Worm (Caenorhabditis elegans) whole organism, late embryonic: Measurements from ENCODE around the gene Y77E11A.12.

Source experiments
- F13H6.1 ChIP-seq: sonication (generic microtip); optimal IDR thresholded peaks from 2 replicates; lab custom pipeline; 2016; ENCODE audit warnings: missing genetic modification characterization, missing compliant biosample characterization
- K09A11.1 ChIP-seq: sonication (generic microtip); optimal IDR thresholded peaks from 2 replicates; lab custom pipeline; 2017; ENCODE audit warnings: antibody characterized with exemption, mild to moderate bottlenecking, missing genetic modification characterization, missing compliant biosample characterization; ENCODE audit not compliant: insufficient read depth
- Y22D7AL.16 ChIP-seq: sonication (generic microtip); optimal IDR thresholded peaks from 2 replicates; lab custom pipeline; 2016; ENCODE audit warnings: missing genetic modification characterization, missing compliant biosample characterization
- ceh-18 ChIP-seq: sonication (generic microtip); optimal IDR thresholded peaks from 2 replicates; lab custom pipeline; 2016; ENCODE audit warnings: missing genetic modification characterization, missing compliant biosample characterization
- ceh-22 ChIP-seq: sonication (generic microtip); optimal IDR thresholded peaks from 2 replicates; lab custom pipeline; 2017; ENCODE audit warnings: missing biosample characterization, missing genetic modification characterization
- ceh-30 ChIP-seq: fragments of 150-350 bp; optimal IDR thresholded peaks from 2 replicates; lab custom pipeline; 2014; ENCODE audit warnings: missing biosample characterization, missing genetic modification characterization
- ceh-6 ChIP-seq: fragments of 200-800 bp; sonication (Bioruptor generic); optimal IDR thresholded peaks from 2 replicates; lab custom pipeline; 2018; ENCODE audit warnings: mild to moderate bottlenecking, missing genetic modification characterization, missing compliant biosample characterization
- ceh-9 ChIP-seq: sonication (generic microtip); optimal IDR thresholded peaks from 2 replicates; lab custom pipeline; 2016; ENCODE audit warnings: mild to moderate bottlenecking, missing genetic modification characterization, inconsistent platforms, missing compliant biosample characterization
- dmd-4 ChIP-seq: sonication (generic microtip); optimal IDR thresholded peaks from 2 replicates; lab custom pipeline; 2016; ENCODE audit warnings: borderline replicate concordance, missing genetic modification characterization, missing compliant biosample characterization
- dve-1 ChIP-seq: sonication (generic microtip); optimal IDR thresholded peaks from 2 replicates; lab custom pipeline; 2017; ENCODE audit warnings: antibody characterized with exemption, mild to moderate bottlenecking, missing genetic modification characterization, missing compliant biosample characterization
- elt-2 ChIP-seq: sonication (generic microtip); optimal IDR thresholded peaks from 2 replicates; lab custom pipeline; 2016; ENCODE audit warnings: missing genetic modification reagents, missing genetic modification characterization, missing compliant biosample characterization
- elt-4 ChIP-seq: sonication (generic microtip); optimal IDR thresholded peaks from 2 replicates; lab custom pipeline; 2016; ENCODE audit warnings: missing genetic modification characterization, missing compliant biosample characterization
- fax-1 ChIP-seq: sonication (generic microtip); optimal IDR thresholded peaks from 2 replicates; lab custom pipeline; 2016; ENCODE audit warnings: missing genotype, missing genetic modification characterization, missing compliant biosample characterization
- fkh-10 ChIP-seq: fragments of 150-350 bp; optimal IDR thresholded peaks from 2 replicates; lab custom pipeline; 2014; ENCODE audit warnings: missing biosample characterization, missing genetic modification reagents, missing genetic modification characterization
- fkh-6 ChIP-seq: sonication (generic microtip); optimal IDR thresholded peaks from 2 replicates; lab custom pipeline; 2016; ENCODE audit warnings: missing genetic modification characterization, missing compliant biosample characterization
- hlh-13 ChIP-seq: fragments of 200-800 bp; sonication (Bioruptor generic); optimal IDR thresholded peaks from 2 replicates; lab custom pipeline; 2018; ENCODE audit warnings: mild to moderate bottlenecking, missing genetic modification characterization, missing compliant biosample characterization
- hlh-15 ChIP-seq: sonication (generic microtip); optimal IDR thresholded peaks from 2 replicates; lab custom pipeline; 2016; ENCODE audit warnings: missing genetic modification characterization, missing compliant biosample characterization
- hlh-6 ChIP-seq: sonication (generic microtip); optimal IDR thresholded peaks from 2 replicates; lab custom pipeline; 2016; ENCODE audit warnings: missing genotype, missing genetic modification characterization, missing compliant biosample characterization
- hlh-8 ChIP-seq: sonication (generic microtip); optimal IDR thresholded peaks from 2 replicates; lab custom pipeline; 2016; ENCODE audit warnings: missing genotype, missing genetic modification characterization, missing compliant biosample characterization
- madf-2 ChIP-seq: sonication (generic microtip); optimal IDR thresholded peaks from 2 replicates; lab custom pipeline; 2017; ENCODE audit warnings: missing genetic modification characterization, missing compliant biosample characterization
- mec-3 ChIP-seq: sonication (generic microtip); optimal IDR thresholded peaks from 2 replicates; lab custom pipeline; 2016; ENCODE audit warnings: borderline replicate concordance, missing genetic modification characterization, missing compliant biosample characterization
- npax-4 ChIP-seq: sonication (generic microtip); optimal IDR thresholded peaks from 2 replicates; lab custom pipeline; 2016; ENCODE audit warnings: missing genetic modification characterization, missing compliant biosample characterization
- pag-3 ChIP-seq: sonication (generic microtip); optimal IDR thresholded peaks from 2 replicates; lab custom pipeline; 2016; ENCODE audit warnings: missing compliant biosample characterization, missing genetic modification characterization, borderline replicate concordance
- pat-9 ChIP-seq: fragments of 200-800 bp; sonication (Bioruptor generic); optimal IDR thresholded peaks from 2 replicates; lab custom pipeline; 2018; ENCODE audit warnings: mild to moderate bottlenecking, missing genetic modification characterization, moderate library complexity, missing compliant biosample characterization
- pax-1 ChIP-seq: fragments of 150-350 bp; optimal IDR thresholded peaks from 2 replicates; lab custom pipeline; 2014; ENCODE audit warnings: missing biosample characterization, missing genetic modification characterization
- pqm-1 ChIP-seq: sonication (generic microtip); optimal IDR thresholded peaks from 2 replicates; lab custom pipeline; 2016; ENCODE audit warnings: missing genetic modification characterization, missing compliant biosample characterization
- ref-2 ChIP-seq: sonication (generic microtip); optimal IDR thresholded peaks from 2 replicates; lab custom pipeline; 2016; ENCODE audit warnings: missing genetic modification characterization, missing compliant biosample characterization
- sox-2 ChIP-seq: fragments of 200-800 bp; sonication (Bioruptor generic); IDR thresholded peaks from 2 replicates; pipeline ENCODE4 v1.3.6; 2022; ENCODE audit warnings: missing genetic modification reagents, missing genetic modification characterization, missing compliant biosample characterization
- syd-9 ChIP-seq: sonication (generic microtip); optimal IDR thresholded peaks from 2 replicates; lab custom pipeline; 2016; ENCODE audit warnings: mild to moderate bottlenecking, missing genetic modification characterization, moderate library complexity, missing compliant biosample characterization
- tbx-7 ChIP-seq: sonication (generic microtip); optimal IDR thresholded peaks from 2 replicates; lab custom pipeline; 2016; ENCODE audit warnings: missing genotype, missing genetic modification characterization, missing compliant biosample characterization
- unc-42 ChIP-seq: sonication (generic microtip); optimal IDR thresholded peaks from 2 replicates; lab custom pipeline; 2016; ENCODE audit warnings: missing genotype, missing genetic modification characterization, missing compliant biosample characterization
- unc-55 ChIP-seq: sonication (generic microtip); optimal IDR thresholded peaks from 2 replicates; lab custom pipeline; 2017; ENCODE audit warnings: missing biosample characterization, missing genetic modification reagents, missing genetic modification characterization
- zip-5 ChIP-seq: sonication (generic microtip); optimal IDR thresholded peaks from 2 replicates; lab custom pipeline; 2016; ENCODE audit warnings: missing genetic modification characterization, missing compliant biosample characterization

Y77E11A.12 gene

ce11 chrIV:1475009-1475408 is at the start of gene Y77E11A.12:
Gene Y77E11A.12, minus strand, starts transcription at chrIV:1475109.
- TF ChIP-seq ref-2 (tag; lab: Kevin White, UChicago) (no peak), hlh-15 (tag; lab: Kevin White, UChicago) (no peak), zip-5 (no peak), pat-9 (no peak), dmd-4 (tag; lab: Kevin White, UChicago) (no peak), madf-2 (tag; lab: Kevin White, UChicago) (no peak), hlh-6 (tag; lab: Kevin White, UChicago) (no peak), dve-1 (no peak), syd-9 (no peak), fkh-10 (GFP tag; lab: Kevin White, UChicago) (no peak), ceh-30 (tag; lab: Kevin White, UChicago) (no peak), pag-3 (tag; lab: Kevin White, UChicago) (no peak), elt-2 (tag; lab: Kevin White, UChicago) (no peak)

- TF ChIP-seq hlh-15 (tag; lab: Kevin White, UChicago) (no peak), pax-1 (tag; lab: Kevin White, UChicago) (no peak), madf-2 (tag; lab: Kevin White, UChicago) (no peak)
- TF ChIP-seq, all 69 proteins: peak for 0
Measured at ce11 chrIV:1523418-1523817, 48.5 kb upstream of the Y77E11A.12 start, which contains the start of gene K03H6.1. Gene K03H6.1, plus strand, starts transcription at chrIV:1523718.

ce11 chrIV:1522358-1522757 is 47.4 kb upstream of the Y77E11A.12 start:
- no peak for TF ChIP-seq mec-3 (tag; lab: Kevin White, UChicago)
- TF ChIP-seq unc-42: no peak
- TF ChIP-seq, all 69 proteins: peak for 0

ce11 chrIV:1521224-1521623 is 46.3 kb upstream of the Y77E11A.12 start, which contains the start of gene K03H6.4:
Gene K03H6.4, minus strand, starts transcription at chrIV:1521324.
- TF ChIP-seq tbx-7 (tag; lab: Kevin White, UChicago) (no peak), elt-4 (tag; lab: Kevin White, UChicago) (no peak), Y22D7AL.16 (tag; lab: Kevin White, UChicago) (no peak), fax-1 (no peak), pag-3 (tag; lab: Kevin White, UChicago) (no peak), fkh-10 (GFP tag; lab: Kevin White, UChicago) (no peak), mec-3 (tag; lab: Kevin White, UChicago) (no peak)

- TF ChIP-seq elt-4 (tag; lab: Kevin White, UChicago): no peak
- TF ChIP-seq pat-9: no peak
- no peak for TF ChIP-seq pqm-1 (tag; lab: Kevin White, UChicago)
- TF ChIP-seq hlh-8: no peak
- TF ChIP-seq ceh-9 (tag; lab: Kevin White, UChicago): no peak
- TF ChIP-seq F13H6.1 (tag; lab: Kevin White, UChicago): no peak
Measured at ce11 chrIV:1516527-1516926, 41.6 kb upstream of the Y77E11A.12 start, which contains the start of gene clec-172. Gene clec-172, minus strand, starts transcription at chrIV:1516627.

ce11 chrIV:1515891-1516290 is 41.0 kb upstream of the Y77E11A.12 start:
- no peak for TF ChIP-seq elt-2 (tag; lab: Kevin White, UChicago)
- TF ChIP-seq ceh-22 (tag; lab: Kevin White, UChicago): no peak
- no peak for TF ChIP-seq hlh-13 (GFP tag; lab: Kevin White, UChicago)
- TF ChIP-seq npax-4 (tag; lab: Kevin White, UChicago): no peak
- no peak for TF ChIP-seq dmd-4 (tag; lab: Kevin White, UChicago)
- no peak for TF ChIP-seq unc-55 (GFP tag; lab: Kevin White, UChicago)
- TF ChIP-seq syd-9: no peak
- no peak for TF ChIP-seq ceh-18 (tag; lab: Kevin White, UChicago)
- TF ChIP-seq K09A11.1: no peak
- no peak for TF ChIP-seq fkh-6
- TF ChIP-seq ceh-6 (GFP tag; lab: Kevin White, UChicago): no peak
- TF ChIP-seq fkh-10 (GFP tag; lab: Kevin White, UChicago): no peak
- no peak for TF ChIP-seq hlh-15 (tag; lab: Kevin White, UChicago)
- TF ChIP-seq sox-2 (GFP tag; lab: Robert Waterston, UW): no peak
